Fruit fly (Drosophila melanogaster) whole organism, embryonic: ENCODE results near the gene Pi3K21B.

Experiments
- Atf6 ChIP-seq: fragments of 200-800 bp; sonication (Bioruptor generic); IDR thresholded peaks from 2 replicates; pipeline ENCODE4 v1.3.6; 2022; ENCODE audit warnings: missing biosample characterization, missing genetic modification characterization
- Bteb2 ChIP-seq: fragments of 200-800 bp; sonication (Bioruptor generic); optimal IDR thresholded peaks from 2 replicates; lab custom pipeline; 2016; ENCODE audit warnings: missing biosample characterization, missing genetic modification characterization
- CG10462 ChIP-seq: fragments of 200-800 bp; sonication (Bioruptor generic); optimal IDR thresholded peaks from 2 replicates; lab custom pipeline; 2016; ENCODE audit warnings: missing biosample characterization, missing genetic modification characterization
- CG10543 ChIP-seq: fragments of 200-800 bp; sonication (Bioruptor generic); optimal IDR thresholded peaks from 3 replicates; lab custom pipeline; 2017; ENCODE audit warnings: missing biosample characterization, mild to moderate bottlenecking, missing genetic modification characterization, moderate library complexity
- CG10959 ChIP-seq: fragments of 200-800 bp; sonication (Bioruptor generic); IDR thresholded peaks from 2 replicates; pipeline ENCODE4 v1.3.6; 2022; ENCODE audit warnings: missing biosample characterization, missing genetic modification characterization
- CG11093 ChIP-seq: fragments of 200-800 bp; sonication (Bioruptor generic); IDR thresholded peaks from 3 replicates; pipeline ENCODE4 v1.3.6; 2022; ENCODE audit warnings: missing biosample characterization, missing genetic modification characterization
- CG12104 ChIP-seq: fragments of 200-800 bp; sonication (Bioruptor generic); optimal IDR thresholded peaks from 3 replicates; lab custom pipeline; 2016; ENCODE audit warnings: missing biosample characterization, missing genetic modification characterization
- CG1233 ChIP-seq: fragments of 200-800 bp; sonication (Bioruptor generic); optimal IDR thresholded peaks from 4 replicates; lab custom pipeline; 2018; ENCODE audit warnings: missing biosample characterization, mild to moderate bottlenecking, missing genetic modification characterization
- CG12942 ChIP-seq: fragments of 200-800 bp; sonication (Bioruptor generic); optimal IDR thresholded peaks from 3 replicates; lab custom pipeline; 2016; ENCODE audit warnings: missing biosample characterization, missing genetic modification characterization
- CG13296 ChIP-seq: fragments of 200-800 bp; sonication (Bioruptor generic); optimal IDR thresholded peaks from 3 replicates; lab custom pipeline; 2018; ENCODE audit warnings: missing biosample characterization, mild to moderate bottlenecking, missing genetic modification characterization
- CG14667 ChIP-seq: fragments of 200-800 bp; sonication (Bioruptor generic); IDR thresholded peaks from 2 replicates; pipeline ENCODE4 v1.3.6; 2022; ENCODE audit warnings: missing biosample characterization, missing genetic modification characterization
- CG15073 ChIP-seq: fragments of 200-800 bp; sonication (Bioruptor generic); optimal IDR thresholded peaks from 2 replicates; lab custom pipeline; 2016; ENCODE audit warnings: missing biosample characterization, missing genetic modification characterization
- CG1647 ChIP-seq: fragments of 200-800 bp; sonication (Bioruptor generic); optimal IDR thresholded peaks from 3 replicates; lab custom pipeline; 2016; ENCODE audit warnings: missing biosample characterization, missing genetic modification characterization
- CG1832 ChIP-seq: fragments of 200-800 bp; sonication (Bioruptor generic); optimal IDR thresholded peaks from 2 replicates; lab custom pipeline; 2017; ENCODE audit warnings: missing biosample characterization, mild to moderate bottlenecking, missing genetic modification characterization, inconsistent platforms
- CG18764 ChIP-seq: fragments of 200-800 bp; sonication (Bioruptor generic); optimal IDR thresholded peaks from 3 replicates; lab custom pipeline; 2016; ENCODE audit warnings: missing biosample characterization, missing genetic modification characterization
- CG2199 ChIP-seq: fragments of 200-800 bp; sonication (Bioruptor generic); IDR thresholded peaks from 3 replicates; pipeline ENCODE4 v1.3.6; 2022; ENCODE audit warnings: missing biosample characterization, missing genetic modification characterization
- CG3838 ChIP-seq: fragments of 200-800 bp; sonication (Bioruptor generic); optimal IDR thresholded peaks from 3 replicates; lab custom pipeline; 2016; ENCODE audit warnings: missing biosample characterization, missing genetic modification characterization
- CG4404 ChIP-seq: fragments of 200-800 bp; sonication (Bioruptor generic); IDR thresholded peaks from 2 replicates; pipeline ENCODE4 v1.3.6; 2022; ENCODE audit warnings: missing biosample characterization, missing genetic modification characterization
- CG4617 ChIP-seq: fragments of 200-800 bp; sonication (Bioruptor generic); optimal IDR thresholded peaks from 3 replicates; lab custom pipeline; 2016; ENCODE audit warnings: missing biosample characterization, missing genetic modification characterization, borderline replicate concordance
- CG6272 ChIP-seq: fragments of 200-800 bp; sonication (Bioruptor generic); IDR thresholded peaks from 2 replicates; pipeline ENCODE4 v1.3.6; 2022; ENCODE audit warnings: missing biosample characterization, missing genetic modification characterization
- CG6654 ChIP-seq: fragments of 200-800 bp; sonication (Bioruptor generic); optimal IDR thresholded peaks from 2 replicates; lab custom pipeline; 2017; ENCODE audit warnings: missing biosample characterization, mild to moderate bottlenecking, missing genetic modification characterization
- CG7928 ChIP-seq: fragments of 200-800 bp; sonication (Bioruptor generic); optimal IDR thresholded peaks from 2 replicates; lab custom pipeline; 2017; ENCODE audit warnings: missing biosample characterization, mild to moderate bottlenecking, missing genetic modification characterization
- CG7963 ChIP-seq: fragments of 200-800 bp; sonication (Bioruptor generic); IDR thresholded peaks from 3 replicates; pipeline ENCODE4 v1.3.6; 2022; ENCODE audit warnings: missing biosample characterization, missing genetic modification characterization; ENCODE audit not compliant: partially characterized antibody
- CG9437 ChIP-seq: fragments of 200-800 bp; sonication (Bioruptor generic); optimal IDR thresholded peaks from 2 replicates; lab custom pipeline; 2018; ENCODE audit warnings: missing biosample characterization, mild to moderate bottlenecking, missing genetic modification characterization
- CTCF ChIP-seq: fragments of 200-800 bp; sonication (Bioruptor generic); optimal IDR thresholded peaks from 2 replicates; lab custom pipeline; 2017; ENCODE audit warnings: missing biosample characterization, mild to moderate bottlenecking, missing genetic modification characterization, moderate library complexity
- Dad ChIP-seq: fragments of 200-800 bp; sonication (Bioruptor generic); optimal IDR thresholded peaks from 3 replicates; lab custom pipeline; 2016; ENCODE audit warnings: missing biosample characterization, missing genetic modification characterization
- Dll ChIP-seq: fragments of 200-800 bp; sonication (Bioruptor generic); IDR thresholded peaks from 4 replicates; pipeline ENCODE4 v1.3.6; 2022; ENCODE audit warnings: missing biosample characterization, missing genetic modification characterization; ENCODE audit not compliant: partially characterized antibody
- Doc2 ChIP-seq: fragments of 200-800 bp; sonication (Bioruptor generic); IDR thresholded peaks from 2 replicates; pipeline ENCODE4 v1.3.6; 2022; ENCODE audit warnings: missing biosample characterization, missing genetic modification characterization
- Ets97D ChIP-seq: fragments of 200-800 bp; sonication (Bioruptor generic); optimal IDR thresholded peaks from 3 replicates; lab custom pipeline; 2016; ENCODE audit warnings: missing biosample characterization, missing genetic modification characterization
- HmgZ ChIP-seq: fragments of 200-800 bp; sonication (Bioruptor generic); optimal IDR thresholded peaks from 2 replicates; lab custom pipeline; 2018; ENCODE audit warnings: missing biosample characterization, mild to moderate bottlenecking, missing genetic modification characterization
- Hr3 ChIP-seq: fragments of 200-800 bp; sonication (Bioruptor generic); optimal IDR thresholded peaks from 3 replicates; lab custom pipeline; 2016; ENCODE audit warnings: missing biosample characterization, missing genetic modification characterization
- Nf-YA ChIP-seq: fragments of 200-800 bp; sonication (Bioruptor generic); IDR thresholded peaks from 2 replicates; pipeline ENCODE4 v1.3.6; 2022; ENCODE audit warnings: missing biosample characterization, missing genetic modification characterization
- Sin3A ChIP-seq: fragments of >200 bp; optimal IDR thresholded peaks from 2 replicates; lab custom pipeline; 2018
- Six4 ChIP-seq: fragments of 200-800 bp; sonication (Bioruptor generic); optimal IDR thresholded peaks from 2 replicates; lab custom pipeline; 2016; ENCODE audit warnings: missing biosample characterization, missing genetic modification characterization
- TFAM ChIP-seq: fragments of 200-800 bp; sonication (Bioruptor generic); optimal IDR thresholded peaks from 2 replicates; lab custom pipeline; 2017; ENCODE audit warnings: missing biosample characterization, missing genetic modification characterization, inconsistent platforms
- al ChIP-seq: fragments of 200-800 bp; sonication (Bioruptor generic); IDR thresholded peaks from 2 replicates; pipeline ENCODE4 v1.3.6; 2022; ENCODE audit warnings: missing biosample characterization, missing genetic modification characterization
- ci ChIP-seq: fragments of 200-800 bp; sonication (Bioruptor generic); IDR thresholded peaks from 3 replicates; pipeline ENCODE4 v1.3.6; 2022; ENCODE audit warnings: missing biosample characterization, missing genetic modification characterization
- cwo ChIP-seq: fragments of 200-800 bp; sonication (Bioruptor generic); optimal IDR thresholded peaks from 3 replicates; lab custom pipeline; 2017; ENCODE audit warnings: missing biosample characterization, missing genetic modification characterization, mild to moderate bottlenecking, moderate library complexity, missing genetic modification reagents
- da ChIP-seq: fragments of 200-800 bp; sonication (Bioruptor generic); optimal IDR thresholded peaks from 2 replicates; lab custom pipeline; 2016; ENCODE audit warnings: missing biosample characterization, missing genetic modification characterization
- dan ChIP-seq: fragments of 200-800 bp; sonication (Bioruptor generic); IDR thresholded peaks from 2 replicates; pipeline ENCODE4 v1.3.6; 2022; ENCODE audit warnings: missing biosample characterization, missing genetic modification characterization
- ftz-f1 ChIP-seq: fragments of 200-800 bp; sonication (Bioruptor generic); optimal IDR thresholded peaks from 2 replicates; lab custom pipeline; 2016; ENCODE audit warnings: missing biosample characterization, missing genetic modification characterization
- gsb ChIP-seq: fragments of 200-800 bp; sonication (Bioruptor generic); IDR thresholded peaks from 2 replicates; pipeline ENCODE4 v1.3.6; 2022; ENCODE audit warnings: missing biosample characterization, missing genetic modification characterization
- hb ChIP-seq: fragments of 200-800 bp; sonication (Bioruptor generic); IDR thresholded peaks from 3 replicates; pipeline ENCODE4 v1.3.6; 2022; ENCODE audit warnings: missing biosample characterization, missing genetic modification characterization; ENCODE audit not compliant: partially characterized antibody
- hkb ChIP-seq, 2 experiments: fragments of 200-800 bp in 1 of 2; fragments of >200 bp in 1 of 2; sonication (Bioruptor generic) in 1 of 2; IDR thresholded peaks in 1 of 2; optimal IDR thresholded peaks in 1 of 2; 2 replicates each; pipeline versions ENCODE4 v1.3.6 to Lab custom; 2017 to 2022; ENCODE audit warnings: missing biosample characterization in 1 of 2, missing genetic modification characterization in 1 of 2
- nerfin-1 ChIP-seq: fragments of 200-800 bp; sonication (Bioruptor generic); optimal IDR thresholded peaks from 3 replicates; lab custom pipeline; 2019; ENCODE audit warnings: missing biosample characterization, mild to moderate bottlenecking, missing genetic modification characterization, moderate library complexity
- onecut ChIP-seq: fragments of 200-800 bp; sonication (Bioruptor generic); IDR thresholded peaks from 2 replicates; pipeline ENCODE4 v1.3.6; 2022; ENCODE audit warnings: missing biosample characterization, missing genetic modification characterization
- seq ChIP-seq: fragments of 200-800 bp; sonication (Bioruptor generic); IDR thresholded peaks from 2 replicates; pipeline ENCODE4 v1.3.6; 2022; ENCODE audit warnings: missing biosample characterization, missing genetic modification characterization
- sna ChIP-seq: fragments of 200-800 bp; sonication (Bioruptor generic); IDR thresholded peaks from 2 replicates; pipeline ENCODE4 v1.3.6; 2022; ENCODE audit warnings: missing biosample characterization, missing genetic modification characterization; ENCODE audit not compliant: partially characterized antibody
- ssp ChIP-seq: fragments of 200-800 bp; sonication (Bioruptor generic); IDR thresholded peaks from 2 replicates; pipeline ENCODE4 v1.3.6; 2022; ENCODE audit warnings: missing biosample characterization, missing genetic modification characterization
- sug ChIP-seq: fragments of 200-800 bp; optimal IDR thresholded peaks from 2 replicates; lab custom pipeline; 2019; ENCODE audit warnings: missing biosample characterization, mild to moderate bottlenecking, missing genetic modification characterization, moderate library complexity
- tio ChIP-seq: fragments of 200-800 bp; sonication (Bioruptor generic); optimal IDR thresholded peaks from 2 replicates; lab custom pipeline; 2017; ENCODE audit warnings: missing biosample characterization, missing genetic modification characterization, inconsistent platforms
- toy ChIP-seq: fragments of 200-800 bp; sonication (Bioruptor generic); IDR thresholded peaks from 2 replicates; pipeline ENCODE4 v1.3.6; 2022; ENCODE audit warnings: missing biosample characterization, missing genetic modification characterization

Gene Pi3K21B

dm6 chr2L:285596-286023 lies 12.1 kb upstream of the Pi3K21B start (continued):
- TF ChIP-seq ssp (GFP tag; lab: Robert Waterston, UW) (peak; percentile 36; the same call in 1 of the 2 replicates), CG12104 (GFP tag; lab: Kevin White, UChicago) (no peak), Doc2 (GFP tag; lab: Robert Waterston, UW) (no peak), ci (GFP tag; lab: Robert Waterston, UW) (peak; percentile 84), seq (GFP tag; lab: Robert Waterston, UW) (peak; percentile 62; the same call in 1 of the 2 replicates), onecut (GFP tag; lab: Robert Waterston, UW) (peak; percentile 91), Sin3A (lab: Kevin White, UChicago) (no peak), CG9437 (peak; percentile 18), CG10462 (GFP tag; lab: Kevin White, UChicago) (no peak), cwo (GFP tag; lab: Kevin White, UChicago) (peak; percentile 52), TFAM (no peak), CG7963 (GFP tag; lab: Robert Waterston, UW) (no peak), CG18764 (GFP tag; lab: Kevin White, UChicago) (no peak), da (GFP tag; lab: Kevin White, UChicago) (peak; percentile 12), CG4617 (peak; percentile 21), Dll (GFP tag; lab: Robert Waterston, UW) (no peak), CG3838 (GFP tag; lab: Kevin White, UChicago) (no peak), tio (GFP tag; lab: Kevin White, UChicago) (no peak), CG14667 (no peak), CG1647 (GFP tag; lab: Kevin White, UChicago) (no peak), gsb (GFP tag; lab: Robert Waterston, UW) (0 out of 2 replicates have a peak, but pooled peaks have one; percentile 41), Dad (peak; percentile 5), sug (tag; lab: Kevin White, UChicago) (peak; percentile 63), al (0 out of 2 replicates have a peak, but pooled peaks have one; percentile 33), toy (GFP tag; lab: Robert Waterston, UW) (no peak), ftz-f1 (GFP tag; lab: Kevin White, UChicago) (peak; percentile 64), Atf6 (GFP tag; lab: Robert Waterston, UW) (no peak; the same call in none of the 2 replicates), CG12942 (GFP tag; lab: Kevin White, UChicago) (no peak), dan (GFP tag; lab: Robert Waterston, UW) (no peak), CG15073 (GFP tag; lab: Kevin White, UChicago) (no peak), CG10543 (peak; percentile 35), nerfin-1 (tag; lab: Kevin White, UChicago) (peak; percentile 22), CG2199 (0 out of 3 replicates have a peak, but pooled peaks have one; percentile 18)
- TF ChIP-seq, all 482 proteins: peak for 275

- no peak for TF ChIP-seq hkb (optimal IDR thresholded peaks at IDR 0.05; lab: Kevin White, UChicago)
- peak; percentile 75 for TF ChIP-seq hkb (GFP tag; IDR thresholded peaks at IDR 0.05; lab: Robert Waterston, UW)
- TF ChIP-seq CTCF (GFP tag; lab: Kevin White, UChicago): no peak
- TF ChIP-seq Hr3 (GFP tag; lab: Kevin White, UChicago): peak; percentile 26
- TF ChIP-seq CG10959: 0 out of 2 replicates have a peak, but pooled peaks have one; percentile 41
- TF ChIP-seq CG4404 (GFP tag; lab: Robert Waterston, UW): no peak
- TF ChIP-seq hb (GFP tag; lab: Robert Waterston, UW): no peak
- TF ChIP-seq Ets97D (GFP tag; lab: Kevin White, UChicago): peak; percentile 20
- peak; percentile 91 for TF ChIP-seq HmgZ (tag; lab: Kevin White, UChicago)
- TF ChIP-seq ftz-f1 (GFP tag; lab: Kevin White, UChicago): no peak
- no peak for TF ChIP-seq sna
- no peak for TF ChIP-seq Nf-YA (GFP tag; lab: Robert Waterston, UW)
- peak; percentile 43; the same call in 1 of the 3 replicates for TF ChIP-seq CG11093 (GFP tag; lab: Robert Waterston, UW)
- TF ChIP-seq Six4 (GFP tag; lab: Kevin White, UChicago): peak; percentile 14
- peak; percentile 35; the same call in 1 of the 2 replicates for TF ChIP-seq CG6272 (GFP tag; lab: Robert Waterston, UW)
- TF ChIP-seq CG1233 (GFP tag; lab: Kevin White, UChicago): peak; percentile 40
- TF ChIP-seq toy (GFP tag; lab: Robert Waterston, UW): no peak
- TF ChIP-seq Bteb2 (GFP tag; lab: Kevin White, UChicago): peak; percentile 53
- TF ChIP-seq CG6654 (GFP tag; lab: Kevin White, UChicago): no peak
- TF ChIP-seq CG13296: peak; percentile 62
- TF ChIP-seq CG7928 (GFP tag; lab: Kevin White, UChicago): peak; percentile 31
- TF ChIP-seq CG1832 (GFP tag; lab: Kevin White, UChicago): no peak
Measured at dm6 chr2L:286421-286820, 11.3 kb upstream of the Pi3K21B start.
